Fruit fly (Drosophila melanogaster) whole organism, embryonic: Measurements from ENCODE around the gene CG5966.

ENCODE experiments used
- CG16815 ChIP-seq: fragments of 200-800 bp; sonication (Bioruptor generic); optimal IDR thresholded peaks from 3 replicates; lab custom pipeline; 2017; ENCODE audit warnings: missing biosample characterization, mild to moderate bottlenecking, missing genetic modification characterization
- crol ChIP-seq: fragments of 200-800 bp; sonication (Bioruptor generic); IDR thresholded peaks from 2 replicates; pipeline ENCODE4 v1.3.6; 2022; ENCODE audit warnings: missing biosample characterization, missing genetic modification characterization

DNA sequence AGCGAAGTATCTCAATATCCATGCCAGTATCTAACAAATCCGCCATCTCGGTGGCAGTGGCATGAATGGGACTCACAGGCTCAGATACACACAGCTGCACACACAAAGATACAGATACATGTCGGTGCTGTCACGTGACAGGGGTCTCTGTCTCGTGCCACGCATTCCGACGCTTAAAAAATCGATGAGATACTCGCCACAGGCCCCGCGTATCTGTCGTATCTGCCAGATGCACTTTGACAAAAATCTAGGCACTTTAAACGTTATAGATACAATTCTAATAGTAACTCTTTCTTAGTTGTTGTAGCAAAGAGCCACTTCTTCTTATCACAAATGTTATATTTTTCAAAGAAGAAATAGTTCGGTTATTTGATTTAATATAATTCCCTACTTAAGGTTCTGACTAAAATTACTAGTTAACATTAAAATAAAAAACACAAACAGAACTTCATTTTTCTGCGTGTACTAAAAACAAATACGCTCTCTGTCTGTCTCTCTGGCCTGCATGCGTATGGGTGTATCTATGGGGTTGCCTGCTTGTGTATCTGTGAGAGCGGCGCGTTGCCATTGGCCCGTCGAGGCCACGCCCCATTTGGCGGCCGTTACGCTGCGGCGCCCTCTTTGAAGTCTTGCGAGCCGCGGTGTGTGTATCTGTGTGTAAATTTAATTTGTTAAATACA lies 12.3 kb downstream of the CG5966 start, which contains the start of gene CG4766:
- TF ChIP-seq crol (GFP tag; lab: Robert Waterston, UW) (no peak), CG16815 (GFP tag; lab: Kevin White, UChicago) (peak; percentile 85)
